Worm (Caenorhabditis elegans) whole organism, late embryonic: Measurements from ENCODE around the gene ZK1098.9.

Experiments
- F13H6.1 ChIP-seq: sonication (generic microtip); optimal IDR thresholded peaks from 2 replicates; lab custom pipeline; 2016; ENCODE audit warnings: missing genetic modification characterization, missing compliant biosample characterization
- T23F11.4 ChIP-seq: fragments of 200-800 bp; sonication (Bioruptor generic); optimal IDR thresholded peaks from 2 replicates; lab custom pipeline; 2018; ENCODE audit warnings: mild to moderate bottlenecking, missing genetic modification characterization, missing compliant biosample characterization
- ahr-1 ChIP-seq: sonication (generic microtip); optimal IDR thresholded peaks from 2 replicates; lab custom pipeline; 2016; ENCODE audit warnings: missing genetic modification characterization, missing compliant biosample characterization
- ama-1 ChIP-seq: fragments of 150-350 bp; optimal IDR thresholded peaks from 2 replicates; lab custom pipeline; 2014
- ceh-18 ChIP-seq: sonication (generic microtip); optimal IDR thresholded peaks from 2 replicates; lab custom pipeline; 2016; ENCODE audit warnings: missing genetic modification characterization, missing compliant biosample characterization
- ceh-48 ChIP-seq: sonication (generic microtip); optimal IDR thresholded peaks from 2 replicates; lab custom pipeline; 2016; ENCODE audit warnings: missing genetic modification characterization, inconsistent platforms, missing compliant biosample characterization
- elt-2 ChIP-seq: sonication (generic microtip); optimal IDR thresholded peaks from 2 replicates; lab custom pipeline; 2016; ENCODE audit warnings: missing genetic modification reagents, missing genetic modification characterization, missing compliant biosample characterization
- ref-2 ChIP-seq: sonication (generic microtip); optimal IDR thresholded peaks from 2 replicates; lab custom pipeline; 2016; ENCODE audit warnings: missing genetic modification characterization, missing compliant biosample characterization

ce11 chrIII:9592118-9592517 lies 47.9 kb downstream of the ZK1098.9 start, which contains the start of gene acox-1.5:
- TF ChIP-seq ref-2 (tag; lab: Kevin White, UChicago) (no peak), ceh-18 (tag; lab: Kevin White, UChicago) (no peak), ahr-1 (no peak), ceh-48 (tag; lab: Kevin White, UChicago) (no peak), ama-1 (no peak), elt-2 (tag; lab: Kevin White, UChicago) (no peak), F13H6.1 (tag; lab: Kevin White, UChicago) (no peak), T23F11.4 (GFP tag; lab: Kevin White, UChicago) (no peak)
